ENCODE assay signal across 5 fruit fly cellular contexts in genomic region chr3R:23048690-23049118, dm6.
TF ChIP-seq lines count a peak whose summit lies in the region.

No protein-coding gene starts in this region.

- TF ChIP-seq CTCF in whole organism, embryonic (GFP tag; optimal IDR thresholded peaks at IDR 0.05; lab: Kevin White, UChicago) = no peak

TF ChIP-seq in whole organism, adult, 20 proteins besides CTCF, POLR2A, EP300 and RAD21 (continues in another document):
- TF ChIP-seq Clk (GFP tag; optimal IDR thresholded peaks at IDR 0.05; lab: Kevin White, UChicago) = no peak
- peak; percentile 63 for TF ChIP-seq CG5204 (GFP tag; optimal IDR thresholded peaks at IDR 0.05; lab: Kevin White, UChicago)
- peak; percentile 54 for TF ChIP-seq CG33017 (tag; optimal IDR thresholded peaks at IDR 0.05; lab: Kevin White, UChicago)
- peak; percentile 44 for TF ChIP-seq Hr96 (GFP tag; optimal IDR thresholded peaks at IDR 0.05; lab: Kevin White, UChicago)
- no peak for TF ChIP-seq cic (GFP tag; optimal IDR thresholded peaks at IDR 0.05; lab: Kevin White, UChicago)
- TF ChIP-seq CG7045 (GFP tag; optimal IDR thresholded peaks at IDR 0.05; lab: Kevin White, UChicago) = peak; percentile 64
- TF ChIP-seq cnc (optimal IDR thresholded peaks at IDR 0.05; lab: Kevin White, UChicago) = no peak
- peak; percentile 63 for TF ChIP-seq CG7101 (tag; optimal IDR thresholded peaks at IDR 0.05; lab: Kevin White, UChicago)
- no peak for TF ChIP-seq kay (GFP tag; lab: Kevin White, UChicago; ENCODE audit: borderline replicate concordance)
- TF ChIP-seq Mnt (GFP tag; optimal IDR thresholded peaks at IDR 0.05; lab: Kevin White, UChicago) = no peak
- peak; percentile 44 for TF ChIP-seq CG12768 (GFP tag; optimal IDR thresholded peaks at IDR 0.05; lab: Kevin White, UChicago)
- no peak for TF ChIP-seq CG1620 (GFP tag; optimal IDR thresholded peaks at IDR 0.05; lab: Kevin White, UChicago)
- peak; percentile 11 for TF ChIP-seq bab1 (GFP tag; optimal IDR thresholded peaks at IDR 0.05; lab: Kevin White, UChicago)
- no peak for TF ChIP-seq pad (GFP tag; optimal IDR thresholded peaks at IDR 0.05; lab: Kevin White, UChicago)
- peak; percentile 49 for TF ChIP-seq toe (GFP tag; optimal IDR thresholded peaks at IDR 0.05; lab: Kevin White, UChicago)
- peak; percentile 30 for TF ChIP-seq CG14711 (tag; optimal IDR thresholded peaks at IDR 0.05; lab: Kevin White, UChicago)
- no peak for TF ChIP-seq tj (GFP tag; optimal IDR thresholded peaks at IDR 0.05; lab: Kevin White, UChicago)
- no peak for TF ChIP-seq ovo (GFP tag; optimal IDR thresholded peaks at IDR 0.05; lab: Kevin White, UChicago)
- TF ChIP-seq CG11617 (GFP tag; optimal IDR thresholded peaks at IDR 0.05; lab: Kevin White, UChicago) = peak; percentile 51

TF ChIP-seq in whole organism, embryonic, 481 proteins besides CTCF, POLR2A, EP300 and RAD21 (continues in another document):
- TF ChIP-seq Doc2 (GFP tag; IDR thresholded peaks at IDR 0.05; lab: Robert Waterston, UW) (no peak), Mrtf (GFP tag; IDR thresholded peaks at IDR 0.05; lab: Robert Waterston, UW) (peak; percentile 53; the same call in 1 of the 3 replicates), knrl (GFP tag; IDR thresholded peaks at IDR 0.05; lab: Robert Waterston, UW; ENCODE audit: partially characterized antibody) (no peak), bcd (GFP tag; optimal IDR thresholded peaks at IDR 0.05; lab: Kevin White, UChicago) (peak; percentile 71), CG9437 (GFP tag; optimal IDR thresholded peaks at IDR 0.05; lab: Kevin White, UChicago) (peak; percentile 75), crc (GFP tag; optimal IDR thresholded peaks at IDR 0.05; lab: Kevin White, UChicago) (no peak), MTF-1 (GFP tag; optimal IDR thresholded peaks at IDR 0.05; lab: Kevin White, UChicago; ENCODE audit: borderline replicate concordance) (no peak), Xrp1 (GFP tag; IDR thresholded peaks at IDR 0.05; lab: Robert Waterston, UW) (peak; percentile 80), CG1603 (tag; optimal IDR thresholded peaks at IDR 0.05; lab: Kevin White, UChicago) (peak; percentile 58), Meics (GFP tag; optimal IDR thresholded peaks at IDR 0.05; lab: Kevin White, UChicago) (peak; percentile 72), Hsf (GFP tag; optimal IDR thresholded peaks at IDR 0.05; lab: Kevin White, UChicago) (peak; percentile 37), luna (GFP tag; optimal IDR thresholded peaks at IDR 0.05; lab: Kevin White, UChicago) (no peak), cg (GFP tag; optimal IDR thresholded peaks at IDR 0.05; lab: Kevin White, UChicago) (no peak), CG15073 (GFP tag; optimal IDR thresholded peaks at IDR 0.05; lab: Kevin White, UChicago) (no peak), Nf-YB (GFP tag; optimal IDR thresholded peaks at IDR 0.05; lab: Kevin White, UChicago) (peak; percentile 78), Xbp1 (GFP tag; optimal IDR thresholded peaks at IDR 0.05; lab: Kevin White, UChicago) (peak; percentile 74), eve (GFP tag; optimal IDR thresholded peaks at IDR 0.05; lab: Kevin White, UChicago) (no peak), CG7963 (GFP tag; IDR thresholded peaks at IDR 0.05; lab: Robert Waterston, UW; ENCODE audit: partially characterized antibody) (no peak)

TF ChIP-seq in whole organism, prepupa, 60 proteins besides CTCF, POLR2A, EP300 and RAD21 (continues in another document):
- TF ChIP-seq vri (GFP tag; optimal IDR thresholded peaks at IDR 0.05; lab: Kevin White, UChicago) (peak; percentile 63), Eip75B (GFP tag; optimal IDR thresholded peaks at IDR 0.05; lab: Kevin White, UChicago) (peak; percentile 87), Gug (GFP tag; IDR thresholded peaks at IDR 0.05; lab: Robert Waterston, UW) (peak; percentile 77), acj6 (GFP tag; optimal IDR thresholded peaks at IDR 0.05; lab: Kevin White, UChicago) (peak; percentile 85), Hr38 (GFP tag; optimal IDR thresholded peaks at IDR 0.05; lab: Kevin White, UChicago) (no peak), CG11762 (GFP tag; optimal IDR thresholded peaks at IDR 0.05; lab: Kevin White, UChicago; ENCODE audit: insufficient read depth) (peak; percentile 79), dsx (GFP tag; optimal IDR thresholded peaks at IDR 0.05; lab: Kevin White, UChicago; ENCODE audit: poor library complexity, severe bottlenecking) (peak; percentile 69), eg (GFP tag; IDR thresholded peaks at IDR 0.05; lab: Robert Waterston, UW) (peak; percentile 86), CG6276 (GFP tag; optimal IDR thresholded peaks at IDR 0.05; lab: Kevin White, UChicago) (peak; percentile 85), fd85E (GFP tag; optimal IDR thresholded peaks at IDR 0.05; lab: Kevin White, UChicago) (no peak), CG6163 (GFP tag; IDR thresholded peaks at IDR 0.05; lab: Robert Waterston, UW) (peak; percentile 68; the same call in 2 of the 3 replicates), CG3919 (GFP tag; optimal IDR thresholded peaks at IDR 0.05; lab: Kevin White, UChicago) (peak; percentile 88), CG10669 (GFP tag; optimal IDR thresholded peaks at IDR 0.05; lab: Kevin White, UChicago) (peak; percentile 79), spab (GFP tag; optimal IDR thresholded peaks at IDR 0.05; lab: Kevin White, UChicago) (peak; percentile 78), Ets96B (tag; optimal IDR thresholded peaks at IDR 0.05; lab: Kevin White, UChicago) (peak; percentile 83), ss (GFP tag; optimal IDR thresholded peaks at IDR 0.05; lab: Kevin White, UChicago) (peak; percentile 62 to 71), CG4318 (GFP tag; optimal IDR thresholded peaks at IDR 0.05; lab: Kevin White, UChicago) (peak; percentile 87), pdm3 (GFP tag; optimal IDR thresholded peaks at IDR 0.05; lab: Kevin White, UChicago) (peak; percentile 89)

TF ChIP-seq in whole organism, pupa, 21 proteins besides CTCF, POLR2A, EP300 and RAD21 (continues in another document):
- TF ChIP-seq CG10348 (GFP tag; IDR thresholded peaks at IDR 0.05; lab: Robert Waterston, UW) = peak; percentile 52; the same call in 1 of the 2 replicates
- TF ChIP-seq fd96Ca (GFP tag; IDR thresholded peaks at IDR 0.05; lab: Robert Waterston, UW) = no peak; the same call in 2 of the 3 replicates
- TF ChIP-seq CG34367 (tag; optimal IDR thresholded peaks at IDR 0.05; lab: Kevin White, UChicago) = peak; percentile 73
- peak; percentile 83 for TF ChIP-seq CG9948 (tag; optimal IDR thresholded peaks at IDR 0.05; lab: Kevin White, UChicago)
- peak; percentile 43; the same call in 1 of the 2 replicates for TF ChIP-seq rn (GFP tag; IDR thresholded peaks at IDR 0.05; lab: Robert Waterston, UW)
- peak; percentile 88 for TF ChIP-seq CG8159 (tag; optimal IDR thresholded peaks at IDR 0.05; lab: Kevin White, UChicago)
- TF ChIP-seq CG17806 (tag; optimal IDR thresholded peaks at IDR 0.05; lab: Kevin White, UChicago) = peak; percentile 77
- TF ChIP-seq CG8301 (tag; optimal IDR thresholded peaks at IDR 0.05; lab: Kevin White, UChicago) = peak; percentile 91
- peak; percentile 72 for TF ChIP-seq Ets98B (GFP tag; IDR thresholded peaks at IDR 0.05; lab: Robert Waterston, UW)
- TF ChIP-seq CG13204 (GFP tag; optimal IDR thresholded peaks at IDR 0.05; lab: Kevin White, UChicago) = no peak
- TF ChIP-seq Pif1B (GFP tag; optimal IDR thresholded peaks at IDR 0.05; lab: Kevin White, UChicago) = peak; percentile 86
- TF ChIP-seq CG12605 (GFP tag; IDR thresholded peaks at IDR 0.05; lab: Robert Waterston, UW) = peak; percentile 56; the same call in 1 of the 2 replicates
- peak; percentile 81 for TF ChIP-seq CG15710 (tag; optimal IDR thresholded peaks at IDR 0.05; lab: Kevin White, UChicago)
- TF ChIP-seq Pif1A (GFP tag; optimal IDR thresholded peaks at IDR 0.05; lab: Kevin White, UChicago) = peak; percentile 81
- peak; percentile 93 for TF ChIP-seq CG14655 (GFP tag; optimal IDR thresholded peaks at IDR 0.05; lab: Kevin White, UChicago)
- TF ChIP-seq D1 (tag; optimal IDR thresholded peaks at IDR 0.05; lab: Kevin White, UChicago) = peak; percentile 63
- peak; percentile 85 for TF ChIP-seq Snoo (tag; optimal IDR thresholded peaks at IDR 0.05; lab: Kevin White, UChicago)
- no peak for TF ChIP-seq gl (tag; optimal IDR thresholded peaks at IDR 0.05; lab: Kevin White, UChicago)
- TF ChIP-seq EcR (GFP tag; optimal IDR thresholded peaks at IDR 0.05; lab: Kevin White, UChicago) = no peak
- TF ChIP-seq CG32121 (GFP tag; IDR thresholded peaks at IDR 0.05; lab: Robert Waterston, UW) = peak; percentile 90

TF ChIP-seq in whole organism, wandering third instar larva, 38 proteins besides CTCF, POLR2A, EP300 and RAD21 (continues in another document):
- TF ChIP-seq GATAd (GFP tag; optimal IDR thresholded peaks at IDR 0.05; lab: Kevin White, UChicago) (peak; percentile 20), CG32264 (GFP tag; optimal IDR thresholded peaks at IDR 0.05; lab: Kevin White, UChicago) (peak; percentile 1), CrebA (GFP tag; optimal IDR thresholded peaks at IDR 0.05; lab: Kevin White, UChicago; ENCODE audit: borderline replicate concordance) (no peak), Sp1 (GFP tag; optimal IDR thresholded peaks at IDR 0.05; lab: Kevin White, UChicago) (peak; percentile 90), Dif (GFP tag; optimal IDR thresholded peaks at IDR 0.05; lab: Kevin White, UChicago; ENCODE audit: partially characterized antibody) (no peak), Myc (optimal IDR thresholded peaks at IDR 0.05; lab: Kevin White, UChicago) (no peak), psq (GFP tag; optimal IDR thresholded peaks at IDR 0.05; lab: Kevin White, UChicago) (peak; percentile 71), tai (GFP tag; optimal IDR thresholded peaks at IDR 0.05; lab: Kevin White, UChicago) (peak; percentile 72), CG9705 (GFP tag; optimal IDR thresholded peaks at IDR 0.05; lab: Kevin White, UChicago) (peak; percentile 72), usp (GFP tag; optimal IDR thresholded peaks at IDR 0.05; lab: Kevin White, UChicago) (no peak), h (GFP tag; optimal IDR thresholded peaks at IDR 0.05; lab: Kevin White, UChicago) (peak; percentile 84), Hr78 (GFP tag; optimal IDR thresholded peaks at IDR 0.05; lab: Kevin White, UChicago) (no peak), rgr (GFP tag; optimal IDR thresholded peaks at IDR 0.05; lab: Kevin White, UChicago) (peak; percentile 78), Jra (GFP tag; optimal IDR thresholded peaks at IDR 0.05; lab: Kevin White, UChicago) (peak; percentile 62), pan (optimal IDR thresholded peaks at IDR 0.05; lab: Kevin White, UChicago) (no peak), woc (GFP tag; optimal IDR thresholded peaks at IDR 0.05; lab: Kevin White, UChicago) (peak; percentile 85), Abd-B (GFP tag; optimal IDR thresholded peaks at IDR 0.05; lab: Kevin White, UChicago) (no peak), lola (GFP tag; optimal IDR thresholded peaks at IDR 0.05; lab: Kevin White, UChicago) (no peak), Rel (GFP tag; optimal IDR thresholded peaks at IDR 0.05; lab: Kevin White, UChicago) (no peak), Rel (tag; optimal IDR thresholded peaks at IDR 0.05; lab: Kevin White, UChicago) (peak; percentile 39), dmrt93B (GFP tag; optimal IDR thresholded peaks at IDR 0.05; lab: Kevin White, UChicago) (peak; percentile 80), Hnf4 (GFP tag; optimal IDR thresholded peaks at IDR 0.05; lab: Kevin White, UChicago) (peak; percentile 54), foxo (GFP tag; optimal IDR thresholded peaks at IDR 0.05; lab: Kevin White, UChicago) (peak in 1 of 2 experiments; percentile 84), HLH106 (tag; optimal IDR thresholded peaks at IDR 0.05; lab: Kevin White, UChicago) (peak; percentile 89)
